Worm (Caenorhabditis elegans) whole organism, L1 larva: ENCODE measurements around the gene Y62H9A.16.

Experiments used
- aha-1 ChIP-seq: fragments of 150-350 bp; optimal IDR thresholded peaks from 2 replicates; lab custom pipeline; 2014; ENCODE audit warnings: missing biosample characterization, missing genetic modification characterization
- alr-1 ChIP-seq: fragments of 200-800 bp; sonication (Bioruptor generic); optimal IDR thresholded peaks from 2 replicates; lab custom pipeline; 2018; ENCODE audit warnings: borderline replicate concordance, mild to moderate bottlenecking, missing genetic modification characterization, missing compliant biosample characterization
- ama-1 ChIP-seq: fragments of 150-350 bp; optimal IDR thresholded peaks from 2 replicates; lab custom pipeline; 2014
- ceh-63 ChIP-seq: fragments of 200-800 bp; sonication (Bioruptor generic); optimal IDR thresholded peaks from 2 replicates; lab custom pipeline; 2018; ENCODE audit warnings: mild to moderate bottlenecking, missing genetic modification characterization, missing compliant biosample characterization
- ceh-8 ChIP-seq: fragments of 200-800 bp; sonication (Bioruptor generic); optimal IDR thresholded peaks from 2 replicates; lab custom pipeline; 2018; ENCODE audit warnings: mild to moderate bottlenecking, missing genetic modification characterization, moderate library complexity, missing compliant biosample characterization
- ceh-88 ChIP-seq: fragments of 200-800 bp; sonication (Bioruptor generic); IDR thresholded peaks from 2 replicates; pipeline ENCODE4 v1.3.6; 2022; ENCODE audit warnings: missing genetic modification characterization, missing compliant biosample characterization
- ces-1 ChIP-seq: fragments of 150-350 bp; optimal IDR thresholded peaks from 2 replicates; lab custom pipeline; 2014; ENCODE audit warnings: missing biosample characterization, missing genetic modification reagents, missing genetic modification characterization
- dpl-1 ChIP-seq, 3 experiments: fragments of 150-350 bp in 2 of 3; sonication (generic microtip) in 1 of 3; optimal IDR thresholded peaks; 2 replicates each; lab custom pipeline; 2014 to 2017; ENCODE audit warnings: missing biosample characterization in 3 of 3, missing genetic modification characterization in 3 of 3, missing genetic modification reagents in 3 of 3
- efl-1 ChIP-seq, 4 experiments: fragments of 150-350 bp; optimal IDR thresholded peaks in 3 of 4; peaks in 1 of 4; 1 replicate in 1 of 4; 2 replicates in 3 of 4; lab custom pipeline; 2014; ENCODE audit warnings: missing biosample characterization in 2 of 4, missing genetic modification characterization in 2 of 4, missing genetic modification reagents in 2 of 4
- efl-3 ChIP-seq: fragments of 200-800 bp; sonication (Bioruptor generic); optimal IDR thresholded peaks from 2 replicates; lab custom pipeline; 2018; ENCODE audit warnings: mild to moderate bottlenecking, missing genetic modification characterization, missing compliant biosample characterization
- egl-27 ChIP-seq, 2 experiments: fragments of 150-350 bp in 1 of 2; sonication (generic microtip); optimal IDR thresholded peaks; 3 replicates each; lab custom pipeline; 2017 to 2018; ENCODE audit warnings: missing biosample characterization in 2 of 2, missing genetic modification characterization in 2 of 2, missing genetic modification reagents in 2 of 2
- elt-2 ChIP-seq: sonication (generic microtip); optimal IDR thresholded peaks from 2 replicates; lab custom pipeline; 2016; ENCODE audit warnings: missing genetic modification characterization, mild to moderate bottlenecking, inconsistent platforms, missing compliant biosample characterization, missing genetic modification reagents
- ets-5 ChIP-seq: fragments of 200-800 bp; sonication (Bioruptor generic); IDR thresholded peaks from 2 replicates; pipeline ENCODE4 v1.3.6; 2022; ENCODE audit warnings: missing genetic modification characterization, missing compliant biosample characterization
- fkh-10 ChIP-seq: sonication (generic microtip); optimal IDR thresholded peaks from 2 replicates; lab custom pipeline; 2017; ENCODE audit warnings: missing biosample characterization, missing genetic modification reagents, missing genetic modification characterization
- fkh-8 ChIP-seq: sonication (generic microtip); optimal IDR thresholded peaks from 2 replicates; lab custom pipeline; 2016; ENCODE audit warnings: mild to moderate bottlenecking, missing genetic modification characterization, missing compliant biosample characterization
- fos-1 ChIP-seq: fragments of 150-350 bp; optimal IDR thresholded peaks from 2 replicates; lab custom pipeline; 2014; ENCODE audit warnings: missing biosample characterization, missing genetic modification characterization
- grh-1 ChIP-seq: fragments of 200-800 bp; sonication (Bioruptor generic); IDR thresholded peaks from 2 replicates; pipeline ENCODE4 v1.3.6; 2022; ENCODE audit warnings: missing genetic modification reagents, missing genetic modification characterization, missing compliant biosample characterization
- hlh-17 ChIP-seq: fragments of 200-800 bp; sonication (Bioruptor generic); optimal IDR thresholded peaks from 2 replicates; lab custom pipeline; 2018; ENCODE audit warnings: missing genetic modification characterization, mild to moderate bottlenecking, missing compliant biosample characterization, moderate library complexity, borderline replicate concordance
- hlh-4 ChIP-seq: sonication (generic microtip); optimal IDR thresholded peaks from 2 replicates; lab custom pipeline; 2016; ENCODE audit warnings: mild to moderate bottlenecking, missing genetic modification characterization, missing compliant biosample characterization
- isw-1 ChIP-seq: fragments of 200-800 bp; sonication (Bioruptor generic); IDR thresholded peaks from 2 replicates; pipeline ENCODE4 v1.3.6; 2022; ENCODE audit warnings: missing genetic modification characterization, missing compliant biosample characterization
- jun-1 ChIP-seq: fragments of 150-350 bp; optimal IDR thresholded peaks from 2 replicates; lab custom pipeline; 2014; ENCODE audit warnings: missing biosample characterization, missing genetic modification reagents, missing genetic modification characterization
- lin-13 ChIP-seq: fragments of 150-350 bp; optimal IDR thresholded peaks from 2 replicates; lab custom pipeline; 2014; ENCODE audit warnings: missing biosample characterization, missing genetic modification reagents, missing genetic modification characterization
- lin-35 ChIP-seq, 2 experiments: fragments of 150-350 bp; optimal IDR thresholded peaks; 2 replicates each; lab custom pipeline; 2014; ENCODE audit warnings: missing biosample characterization in 2 of 2, missing genetic modification characterization in 2 of 2, missing genetic modification reagents in 2 of 2
- lin-39 ChIP-seq: fragments of 150-350 bp; optimal IDR thresholded peaks from 2 replicates; lab custom pipeline; 2014; ENCODE audit warnings: missing biosample characterization, missing genetic modification reagents, missing genetic modification characterization
- lsy-2 ChIP-seq, 2 experiments: fragments of 150-350 bp; optimal IDR thresholded peaks; 2 replicates each; lab custom pipeline; 2014; ENCODE audit warnings: missing biosample characterization in 2 of 2, missing genetic modification characterization in 2 of 2
- mab-9 ChIP-seq: fragments of 200-800 bp; sonication (Bioruptor generic); IDR thresholded peaks from 2 replicates; pipeline ENCODE4 v1.3.6; 2022; ENCODE audit warnings: missing genetic modification reagents, missing genetic modification characterization, missing compliant biosample characterization
- mdl-1 ChIP-seq, 2 experiments: fragments of 150-350 bp; optimal IDR thresholded peaks; 2 replicates each; lab custom pipeline; 2014 to 2017; ENCODE audit warnings: missing biosample characterization in 2 of 2, missing genetic modification characterization in 2 of 2, inconsistent platforms in 1 of 2
- mep-1 ChIP-seq: fragments of 150-350 bp; optimal IDR thresholded peaks from 2 replicates; lab custom pipeline; 2014; ENCODE audit warnings: missing biosample characterization, missing genetic modification characterization
- nhr-12 ChIP-seq: sonication (generic microtip); optimal IDR thresholded peaks from 2 replicates; lab custom pipeline; 2017; ENCODE audit warnings: missing biosample characterization, missing genetic modification characterization
- nhr-19 ChIP-seq: fragments of 200-800 bp; sonication (Bioruptor generic); conservative IDR thresholded peaks from 2 replicates; pipeline ENCODE4 v1.3.6; 2022; ENCODE audit warnings: missing genetic modification characterization, missing compliant biosample characterization
- nhr-20 ChIP-seq: sonication (generic microtip); optimal IDR thresholded peaks from 2 replicates; lab custom pipeline; 2016; ENCODE audit warnings: mild to moderate bottlenecking, missing genetic modification characterization, missing compliant biosample characterization
- nhr-28 ChIP-seq: fragments of 150-350 bp; optimal IDR thresholded peaks from 2 replicates; lab custom pipeline; 2014; ENCODE audit warnings: missing biosample characterization, missing genetic modification characterization
- nhr-77 ChIP-seq: fragments of 150-350 bp; optimal IDR thresholded peaks from 2 replicates; lab custom pipeline; 2014; ENCODE audit warnings: missing biosample characterization, missing genetic modification characterization
- nhr-85 ChIP-seq: sonication (generic microtip); peaks from one replicate; lab custom pipeline; 2016; ENCODE audit warnings: missing genetic modification characterization, inconsistent platforms, missing compliant biosample characterization
- pqm-1 ChIP-seq: sonication (generic microtip); optimal IDR thresholded peaks from 3 replicates; lab custom pipeline; 2017; ENCODE audit warnings: missing biosample characterization, missing genetic modification characterization
- rnt-1 ChIP-seq: sonication (generic microtip); optimal IDR thresholded peaks from 2 replicates; lab custom pipeline; 2016; ENCODE audit warnings: mild to moderate bottlenecking, missing genetic modification characterization, moderate library complexity, missing compliant biosample characterization
- snpc-4 ChIP-seq: fragments of 150-350 bp; optimal IDR thresholded peaks from 2 replicates; lab custom pipeline; 2014; ENCODE audit warnings: missing biosample characterization, missing genetic modification characterization
- snu-23 ChIP-seq: sonication (generic microtip); optimal IDR thresholded peaks from 2 replicates; lab custom pipeline; 2016; ENCODE audit warnings: missing genetic modification characterization, missing compliant biosample characterization
- sox-4 ChIP-seq: sonication (generic microtip); optimal IDR thresholded peaks from 2 replicates; lab custom pipeline; 2016; ENCODE audit warnings: missing genetic modification characterization, missing compliant biosample characterization
- sptf-1 ChIP-seq: fragments of 150-350 bp; optimal IDR thresholded peaks from 2 replicates; lab custom pipeline; 2014; ENCODE audit warnings: missing biosample characterization, missing genetic modification characterization
- swsn-7 ChIP-seq: sonication (generic microtip); optimal IDR thresholded peaks from 2 replicates; lab custom pipeline; 2016; ENCODE audit warnings: missing genetic modification characterization, missing compliant biosample characterization
- tbx-2 ChIP-seq: sonication (generic microtip); optimal IDR thresholded peaks from 2 replicates; lab custom pipeline; 2016; ENCODE audit warnings: missing genetic modification characterization, missing compliant biosample characterization
- unc-130 ChIP-seq: fragments of 150-350 bp; optimal IDR thresholded peaks from 2 replicates; lab custom pipeline; 2017; ENCODE audit warnings: missing biosample characterization, missing genetic modification characterization, inconsistent platforms
- unc-30 ChIP-seq: sonication (generic microtip); optimal IDR thresholded peaks from 2 replicates; lab custom pipeline; 2017; ENCODE audit warnings: missing biosample characterization, missing genetic modification characterization
- zip-4 ChIP-seq: fragments of 200-800 bp; sonication (Bioruptor generic); optimal IDR thresholded peaks from 2 replicates; lab custom pipeline; 2018; ENCODE audit warnings: mild to moderate bottlenecking, missing genetic modification characterization, moderate library complexity, missing compliant biosample characterization

Y62H9A.16 gene

ce11 chrX:11937343-11937935 is 19.3 kb downstream of the Y62H9A.16 start (continued):
- no peak for TF ChIP-seq sptf-1 (tag; lab: Kevin White, UChicago)
- peak; percentile 99 for TF ChIP-seq fos-1 (tag; lab: Kevin White, UChicago)
- TF ChIP-seq nhr-85 (tag; lab: Kevin White, UChicago): peak; percentile 97
- TF ChIP-seq tbx-2 (tag; lab: Kevin White, UChicago): peak; percentile 98
- peak; percentile 51 to 66 (median 58) for TF ChIP-seq dpl-1 (GFP tag; optimal IDR thresholded peaks at IDR 0.05; lab: Kevin White, UChicago)
- peak; percentile 87 for TF ChIP-seq hlh-4
- peak; percentile 99 for TF ChIP-seq sox-4 (tag; lab: Kevin White, UChicago)
- peak; percentile 81 to 98 for TF ChIP-seq egl-27 (tag; optimal IDR thresholded peaks at IDR 0.05; lab: Kevin White, UChicago)
- peak; percentile 92 for TF ChIP-seq efl-3 (GFP tag; lab: Kevin White, UChicago)
- TF ChIP-seq ceh-8: peak; percentile 99
- peak; percentile 10 for TF ChIP-seq unc-130
- peak; percentile 96 for TF ChIP-seq grh-1 (GFP tag; lab: Robert Waterston, UW)
- TF ChIP-seq aha-1: peak; percentile 66
- peak; percentile 97 for TF ChIP-seq ceh-88 (GFP tag; lab: Robert Waterston, UW)
- peak; percentile 85 to 89 for TF ChIP-seq efl-1 (optimal IDR thresholded peaks at IDR 0.05; lab: Kevin White, UChicago)
- TF ChIP-seq efl-1 (GFP tag; optimal IDR thresholded peaks at IDR 0.05 in 1 of 2; lab: Kevin White, UChicago): peak; percentile 48 to 97
- peak; percentile 94 for TF ChIP-seq elt-2
- TF ChIP-seq nhr-28 (tag; lab: Kevin White, UChicago): peak; percentile 73
- peak; percentile 73 for TF ChIP-seq unc-30 (tag; lab: Kevin White, UChicago)
- peak; percentile 98 for TF ChIP-seq nhr-20 (tag; lab: Kevin White, UChicago)
- peak; percentile 99 for TF ChIP-seq fkh-10 (GFP tag; lab: Kevin White, UChicago)
- TF ChIP-seq lin-35 (GFP tag; optimal IDR thresholded peaks at IDR 0.05; lab: Kevin White, UChicago): peak; percentile 65 to 93
- TF ChIP-seq ceh-63: peak; percentile 96
- peak; percentile 98 for TF ChIP-seq swsn-7 (tag; lab: Kevin White, UChicago)
- no peak for TF ChIP-seq ama-1
- peak in 1 of 2 experiments; percentile 93 for TF ChIP-seq mdl-1 (tag; optimal IDR thresholded peaks at IDR 0.05; lab: Kevin White, UChicago)
- peak; percentile 99 for TF ChIP-seq nhr-77 (tag; lab: Kevin White, UChicago)
- TF ChIP-seq isw-1 (GFP tag; lab: Robert Waterston, UW): peak; percentile 86
- TF ChIP-seq ets-5: no peak
- TF ChIP-seq fkh-8 (tag; lab: Kevin White, UChicago): peak; percentile 95
- peak; percentile 99 for TF ChIP-seq rnt-1 (tag; lab: Kevin White, UChicago)
- TF ChIP-seq snpc-4 (tag; lab: Kevin White, UChicago): peak; percentile 87
- peak; percentile 94 for TF ChIP-seq lsy-2 (tag; optimal IDR thresholded peaks at IDR 0.05; lab: Kevin White, UChicago)
- peak; percentile 100 for TF ChIP-seq mep-1 (tag; lab: Kevin White, UChicago)
- TF ChIP-seq, all 84 proteins: peak for 74

DNA sequence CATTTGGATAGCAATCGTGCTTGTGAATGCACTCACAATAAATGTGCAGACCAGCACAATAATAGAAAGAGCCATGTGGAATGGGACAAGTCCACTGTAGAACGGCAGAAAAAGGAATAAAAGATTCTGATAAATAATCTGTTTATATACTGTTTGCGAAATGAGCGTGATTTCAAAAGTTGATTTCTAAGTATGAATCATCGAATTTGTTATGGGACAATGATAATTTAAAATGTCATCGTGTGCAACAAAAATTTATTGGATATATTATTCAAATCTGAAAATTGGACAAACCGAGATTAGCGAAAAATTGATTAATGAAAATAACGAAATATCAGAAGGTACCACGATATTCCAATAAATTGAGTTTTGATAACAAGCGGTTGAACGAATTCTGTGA is 20.7 kb downstream of the Y62H9A.16 start, which contains the start of gene F55G7.5:
Gene F55G7.5, minus strand, starts transcription at position 101 of the 400 bp plus-strand sequence.
- TF ChIP-seq grh-1 (GFP tag; lab: Robert Waterston, UW): no peak

DNA sequence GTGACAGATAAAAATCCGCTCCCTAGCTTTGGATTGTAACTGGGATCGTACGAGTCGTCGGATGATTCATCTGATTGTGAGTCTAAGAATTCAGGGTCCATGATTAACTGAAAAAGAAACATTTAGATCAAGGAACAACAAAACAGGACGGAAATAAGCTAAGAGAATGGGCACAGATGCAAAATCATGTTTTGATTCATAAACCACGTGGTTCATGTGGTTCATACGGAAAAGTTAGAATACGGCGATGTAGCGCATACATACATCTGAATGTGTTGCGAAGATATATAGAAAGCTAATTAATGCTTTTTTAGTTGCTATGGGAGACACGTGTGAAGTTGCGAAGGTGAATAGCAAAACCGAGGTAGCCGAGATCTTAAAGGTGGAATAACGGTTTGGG is 23.9 kb downstream of the Y62H9A.16 start, which contains the start of gene F55G7.3:
Gene F55G7.3, minus strand, starts transcription at position 101 of the 400 bp plus-strand sequence.
- TF ChIP-seq mab-9 (GFP tag; lab: Robert Waterston, UW) (no peak), jun-1 (no peak), ceh-8 (no peak), ces-1 (no peak), nhr-19 (GFP tag; lab: Robert Waterston, UW) (no peak), nhr-77 (tag; lab: Kevin White, UChicago) (no peak), pqm-1 (tag; lab: Kevin White, UChicago) (no peak), hlh-17 (no peak), nhr-12 (tag; lab: Kevin White, UChicago) (no peak), lin-13 (GFP tag; lab: Kevin White, UChicago) (no peak), ama-1 (no peak), fkh-8 (tag; lab: Kevin White, UChicago) (no peak), zip-4 (GFP tag; lab: Kevin White, UChicago) (no peak), lin-39 (tag; lab: Kevin White, UChicago) (no peak), alr-1 (no peak), dpl-1 (GFP tag; optimal IDR thresholded peaks at IDR 0.05; lab: Kevin White, UChicago) (no peak), snu-23 (GFP tag; lab: Kevin White, UChicago) (no peak)
